Worm (Caenorhabditis elegans) whole organism, L4/young adult: ENCODE data around the gene ubc-15.

ENCODE experiments used
- W03F9.2 ChIP-seq: fragments of 150-350 bp; optimal IDR thresholded peaks from 2 replicates; lab custom pipeline; 2014; ENCODE audit warnings: missing biosample characterization, missing genetic modification characterization
- dao-5 ChIP-seq: sonication (generic microtip); optimal IDR thresholded peaks from 2 replicates; lab custom pipeline; 2016; ENCODE audit warnings: missing genotype, missing genetic modification characterization, moderate library complexity, missing compliant biosample characterization
- him-1 ChIP-seq: sonication (generic microtip); optimal IDR thresholded peaks from 2 replicates; lab custom pipeline; 2016; ENCODE audit warnings: missing genotype, missing genetic modification reagents, missing genetic modification characterization, missing compliant biosample characterization

DNA sequence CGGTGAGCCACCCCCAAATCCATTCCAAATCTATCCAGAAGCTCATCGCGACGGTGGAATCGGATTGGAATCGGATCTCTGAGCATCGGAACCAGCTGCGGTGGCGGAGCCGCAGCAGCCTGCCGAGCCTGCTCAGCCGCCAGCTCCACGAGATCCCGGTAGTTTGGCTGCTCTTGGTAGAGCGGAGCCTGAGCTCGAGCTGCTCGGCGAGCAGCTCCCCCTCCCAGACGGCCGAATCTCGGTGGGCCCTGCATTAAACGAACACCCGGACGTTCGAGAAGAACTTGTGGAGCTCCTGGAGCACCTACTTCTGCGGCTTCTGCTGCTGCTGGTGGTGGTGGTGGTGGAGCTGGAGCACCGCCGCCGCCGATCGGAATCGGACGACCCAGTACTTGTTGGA lies 9.7 kb downstream of the ubc-15 start:
- TF ChIP-seq him-1 (tag; lab: Kevin White, UChicago) (no peak), W03F9.2 (tag; lab: Kevin White, UChicago) (no peak), dao-5 (tag; lab: Kevin White, UChicago) (no peak)
